Fruit fly (Drosophila melanogaster) whole organism, embryonic: ENCODE measurements around the gene CG13898.

ENCODE experiments used
- Antp ChIP-seq: fragments of 200-800 bp; sonication (Bioruptor generic); optimal IDR thresholded peaks from 3 replicates; lab custom pipeline; 2016; ENCODE audit warnings: missing biosample characterization, missing genetic modification characterization
- Atf3 ChIP-seq: fragments of 200-800 bp; sonication (Bioruptor generic); optimal IDR thresholded peaks from 3 replicates; lab custom pipeline; 2016; ENCODE audit warnings: missing biosample characterization, missing genetic modification characterization
- CG10147 ChIP-seq: fragments of 200-800 bp; sonication (Bioruptor generic); optimal IDR thresholded peaks from 2 replicates; lab custom pipeline; 2019; ENCODE audit warnings: missing biosample characterization, mild to moderate bottlenecking, missing genetic modification characterization, moderate library complexity
- CG10959 ChIP-seq: fragments of 200-800 bp; sonication (Bioruptor generic); IDR thresholded peaks from 2 replicates; pipeline ENCODE4 v1.3.6; 2022; ENCODE audit warnings: missing biosample characterization, missing genetic modification characterization
- CG12236 ChIP-seq: fragments of 200-800 bp; sonication (Bioruptor generic); optimal IDR thresholded peaks from 2 replicates; lab custom pipeline; 2016; ENCODE audit warnings: missing biosample characterization, missing genetic modification characterization
- CG13287 ChIP-seq: fragments of 200-800 bp; sonication (Bioruptor generic); IDR thresholded peaks from 2 replicates; pipeline ENCODE4 v1.3.6; 2022; ENCODE audit warnings: missing biosample characterization, missing genetic modification characterization; ENCODE audit not compliant: partially characterized antibody
- CG13624 ChIP-seq: fragments of 200-800 bp; sonication (Bioruptor generic); optimal IDR thresholded peaks from 2 replicates; lab custom pipeline; 2016; ENCODE audit warnings: missing biosample characterization, missing genetic modification characterization
- CG15696 ChIP-seq: fragments of 200-800 bp; sonication (Bioruptor generic); optimal IDR thresholded peaks from 2 replicates; lab custom pipeline; 2019; ENCODE audit warnings: missing biosample characterization, mild to moderate bottlenecking, missing genetic modification characterization, moderate library complexity
- CG17829 ChIP-seq: fragments of 200-800 bp; optimal IDR thresholded peaks from 2 replicates; lab custom pipeline; 2019; ENCODE audit warnings: missing biosample characterization, mild to moderate bottlenecking, missing genetic modification characterization, moderate library complexity
- CG1792 ChIP-seq: fragments of 200-800 bp; sonication (Bioruptor generic); optimal IDR thresholded peaks from 2 replicates; lab custom pipeline; 2016; ENCODE audit warnings: missing biosample characterization, missing genetic modification characterization
- CG2199 ChIP-seq: fragments of 200-800 bp; sonication (Bioruptor generic); IDR thresholded peaks from 3 replicates; pipeline ENCODE4 v1.3.6; 2022; ENCODE audit warnings: missing biosample characterization, missing genetic modification characterization
- CG2202 ChIP-seq: fragments of 200-800 bp; sonication (Bioruptor generic); optimal IDR thresholded peaks from 2 replicates; lab custom pipeline; 2018; ENCODE audit warnings: missing biosample characterization, mild to moderate bottlenecking, missing genetic modification characterization
- CG2712 ChIP-seq: fragments of 200-800 bp; optimal IDR thresholded peaks from 3 replicates; lab custom pipeline; 2019; ENCODE audit warnings: missing biosample characterization, mild to moderate bottlenecking, missing genetic modification characterization, moderate library complexity
- CG5180 ChIP-seq: fragments of 200-800 bp; sonication (Bioruptor generic); optimal IDR thresholded peaks from 3 replicates; lab custom pipeline; 2017; ENCODE audit warnings: missing biosample characterization, missing genetic modification characterization, mild to moderate bottlenecking, moderate library complexity, missing genetic modification reagents
- CG6689 ChIP-seq: fragments of 200-800 bp; sonication (Bioruptor generic); IDR thresholded peaks from 2 replicates; pipeline ENCODE4 v1.3.6; 2022; ENCODE audit warnings: missing biosample characterization, missing genetic modification characterization
- CG7928 ChIP-seq: fragments of 200-800 bp; sonication (Bioruptor generic); optimal IDR thresholded peaks from 2 replicates; lab custom pipeline; 2017; ENCODE audit warnings: missing biosample characterization, mild to moderate bottlenecking, missing genetic modification characterization
- CG8290 ChIP-seq, 3 experiments: fragments of 200-800 bp; sonication (Bioruptor generic); optimal IDR thresholded peaks; 2 replicates each; lab custom pipeline; 2016 to 2019; ENCODE audit warnings: missing biosample characterization in 3 of 3, missing genetic modification characterization in 3 of 3, mild to moderate bottlenecking in 2 of 3, moderate library complexity in 1 of 3
- CG8765 ChIP-seq: fragments of 200-800 bp; sonication (Bioruptor generic); IDR thresholded peaks from 2 replicates; pipeline ENCODE4 v1.3.6; 2022; ENCODE audit warnings: missing biosample characterization, missing genetic modification characterization
- Dll ChIP-seq: fragments of 200-800 bp; sonication (Bioruptor generic); IDR thresholded peaks from 4 replicates; pipeline ENCODE4 v1.3.6; 2022; ENCODE audit warnings: missing biosample characterization, missing genetic modification characterization; ENCODE audit not compliant: partially characterized antibody
- HLHmδ ChIP-seq: fragments of 200-800 bp; sonication (Bioruptor generic); optimal IDR thresholded peaks from 2 replicates; lab custom pipeline; 2018; ENCODE audit warnings: missing biosample characterization, mild to moderate bottlenecking, missing genetic modification characterization, moderate library complexity
- Hr51 ChIP-seq, 2 experiments: fragments of 200-800 bp; sonication (Bioruptor generic); optimal IDR thresholded peaks; 2 replicates in 1 of 2; 3 replicates in 1 of 2; lab custom pipeline; 2016 to 2018; ENCODE audit warnings: missing biosample characterization in 2 of 2, missing genetic modification characterization in 2 of 2, mild to moderate bottlenecking in 1 of 2, moderate library complexity in 1 of 2
- MBD-R2 ChIP-seq: fragments of 200-800 bp; sonication (Bioruptor generic); IDR thresholded peaks from 2 replicates; pipeline ENCODE4 v1.3.6; 2022; ENCODE audit warnings: missing biosample characterization, missing genetic modification characterization
- MTF-1 ChIP-seq: fragments of 200-800 bp; sonication (Bioruptor generic); optimal IDR thresholded peaks from 2 replicates; lab custom pipeline; 2018; ENCODE audit warnings: missing biosample characterization, mild to moderate bottlenecking, missing genetic modification characterization, borderline replicate concordance
- Med ChIP-seq: fragments of 200-800 bp; sonication (Bioruptor generic); peaks from one replicate; lab custom pipeline; 2016; ENCODE audit warnings: missing biosample characterization, missing genetic modification characterization, mild to moderate bottlenecking, inconsistent platforms, moderate library complexity
- Mrtf ChIP-seq: fragments of 200-800 bp; sonication (Bioruptor generic); IDR thresholded peaks from 3 replicates; pipeline ENCODE4 v1.3.6; 2022; ENCODE audit warnings: missing biosample characterization, missing genetic modification characterization
- Rx ChIP-seq: fragments of 200-800 bp; sonication (Bioruptor generic); IDR thresholded peaks from 2 replicates; pipeline ENCODE4 v1.3.6; 2022; ENCODE audit warnings: missing biosample characterization, missing genetic modification characterization
- Tbp ChIP-seq: fragments of >200 bp; optimal IDR thresholded peaks from 2 replicates; lab custom pipeline; 2018; ENCODE audit warnings: missing biosample characterization, missing genetic modification characterization
- Xrp1 ChIP-seq: fragments of 200-800 bp; sonication (Bioruptor generic); IDR thresholded peaks from 2 replicates; pipeline ENCODE4 v1.3.6; 2022; ENCODE audit warnings: missing biosample characterization, missing genetic modification characterization
- bsh ChIP-seq, 2 experiments: fragments of 200-800 bp; sonication (Bioruptor generic); optimal IDR thresholded peaks; 2 replicates each; lab custom pipeline; 2017 to 2018; ENCODE audit warnings: mild to moderate bottlenecking in 2 of 2, missing biosample characterization in 2 of 2, missing genetic modification characterization in 2 of 2, moderate library complexity in 1 of 2
- cato ChIP-seq: fragments of 200-800 bp; sonication (Bioruptor generic); optimal IDR thresholded peaks from 2 replicates; lab custom pipeline; 2016; ENCODE audit warnings: missing biosample characterization, missing genetic modification characterization, borderline replicate concordance
- dmrt11E ChIP-seq: fragments of 200-800 bp; sonication (Bioruptor generic); optimal IDR thresholded peaks from 3 replicates; lab custom pipeline; 2018; ENCODE audit warnings: missing biosample characterization, mild to moderate bottlenecking, missing genetic modification characterization, moderate library complexity
- dysf ChIP-seq: fragments of 200-800 bp; sonication (Bioruptor generic); IDR thresholded peaks from 3 replicates; pipeline ENCODE4 v1.3.6; 2022; ENCODE audit warnings: missing biosample characterization, missing genetic modification characterization
- exex ChIP-seq: fragments of 200-800 bp; sonication (Bioruptor generic); optimal IDR thresholded peaks from 4 replicates; lab custom pipeline; 2018; ENCODE audit warnings: missing biosample characterization, mild to moderate bottlenecking, missing genetic modification characterization, moderate library complexity
- fd102C ChIP-seq: fragments of 200-800 bp; sonication (Bioruptor generic); optimal IDR thresholded peaks from 2 replicates; lab custom pipeline; 2018; ENCODE audit warnings: missing biosample characterization, mild to moderate bottlenecking, missing genetic modification characterization, moderate library complexity
- gcm ChIP-seq: fragments of 200-800 bp; sonication (Bioruptor generic); optimal IDR thresholded peaks from 2 replicates; lab custom pipeline; 2019; ENCODE audit warnings: missing biosample characterization, mild to moderate bottlenecking, missing genetic modification characterization, moderate library complexity
- lola ChIP-seq, 3 experiments: fragments of >200 bp in 2 of 3; fragments of 200-800 bp in 1 of 3; sonication (Bioruptor generic) in 1 of 3; optimal IDR thresholded peaks; 2 replicates each; lab custom pipeline; 2017 to 2019; ENCODE audit warnings: missing biosample characterization in 3 of 3, missing genetic modification characterization in 3 of 3, mild to moderate bottlenecking in 1 of 3, moderate library complexity in 1 of 3
- lov ChIP-seq, 2 experiments: fragments of 200-800 bp in 1 of 2; fragments of >200 bp in 1 of 2; sonication (Bioruptor generic) in 1 of 2; IDR thresholded peaks in 1 of 2; optimal IDR thresholded peaks in 1 of 2; 2 replicates in 1 of 2; 3 replicates in 1 of 2; pipeline versions ENCODE4 v1.3.6 to Lab custom; 2017 to 2022; ENCODE audit warnings: missing biosample characterization in 1 of 2, missing genetic modification characterization in 1 of 2
- luna ChIP-seq: fragments of 200-800 bp; sonication (Bioruptor generic); optimal IDR thresholded peaks from 2 replicates; lab custom pipeline; 2016; ENCODE audit warnings: missing biosample characterization, missing genetic modification characterization
- mam ChIP-seq: fragments of 200-800 bp; sonication (Bioruptor generic); optimal IDR thresholded peaks from 3 replicates; lab custom pipeline; 2016; ENCODE audit warnings: missing biosample characterization, missing genetic modification characterization
- onecut ChIP-seq: fragments of 200-800 bp; sonication (Bioruptor generic); IDR thresholded peaks from 2 replicates; pipeline ENCODE4 v1.3.6; 2022; ENCODE audit warnings: missing biosample characterization, missing genetic modification characterization
- p53 ChIP-seq: fragments of 200-800 bp; sonication (Bioruptor generic); optimal IDR thresholded peaks from 2 replicates; lab custom pipeline; 2016; ENCODE audit warnings: missing biosample characterization, missing genetic modification characterization
- peb ChIP-seq: fragments of 200-800 bp; sonication (Bioruptor generic); IDR thresholded peaks from 2 replicates; pipeline ENCODE4 v1.3.6; 2022; ENCODE audit warnings: missing biosample characterization, missing genetic modification characterization
- prd ChIP-seq, 3 experiments: fragments of >200 bp in 2 of 3; fragments of 200-800 bp in 1 of 3; sonication (Bioruptor generic) in 1 of 3; optimal IDR thresholded peaks in 2 of 3; IDR thresholded peaks in 1 of 3; 2 replicates in 2 of 3; 3 replicates in 1 of 3; pipeline versions ENCODE4 v1.3.6 to Lab custom; 2017 to 2022; ENCODE audit warnings: missing biosample characterization in 1 of 3, missing genetic modification characterization in 1 of 3
- pum ChIP-seq: fragments of 200-800 bp; sonication (Bioruptor generic); optimal IDR thresholded peaks from 2 replicates; lab custom pipeline; 2016; ENCODE audit warnings: missing biosample characterization, missing genetic modification characterization
- row ChIP-seq: fragments of 200-800 bp; sonication (Bioruptor generic); IDR thresholded peaks from 3 replicates; pipeline ENCODE4 v1.3.6; 2022; ENCODE audit warnings: missing biosample characterization, missing genetic modification characterization
- tx ChIP-seq: fragments of 200-800 bp; sonication (Bioruptor generic); optimal IDR thresholded peaks from 2 replicates; lab custom pipeline; 2016; ENCODE audit warnings: missing biosample characterization, missing genetic modification characterization
- zen ChIP-seq: fragments of 200-800 bp; sonication (Bioruptor generic); optimal IDR thresholded peaks from 3 replicates; lab custom pipeline; 2018; ENCODE audit warnings: missing biosample characterization, mild to moderate bottlenecking, missing genetic modification characterization, moderate library complexity

Gene CG13898

dm6 chr3L:761733-762132, 42.1 kb downstream of the CG13898 start (continued):
- TF ChIP-seq zen (tag; lab: Kevin White, UChicago) = no peak
- TF ChIP-seq gcm (GFP tag; lab: Kevin White, UChicago) = no peak
- no peak for TF ChIP-seq p53 (GFP tag; lab: Kevin White, UChicago)
- no peak for TF ChIP-seq mam (GFP tag; lab: Kevin White, UChicago)
- TF ChIP-seq prd (optimal IDR thresholded peaks at IDR 0.05; lab: Kevin White, UChicago) = no peak
- 0 out of 3 replicates have a peak, but pooled peaks have one; percentile 8 for TF ChIP-seq prd (GFP tag; IDR thresholded peaks at IDR 0.05; lab: Robert Waterston, UW)

dm6 chr3L:760201-760600, 43.6 kb downstream of the CG13898 start:
- TF ChIP-seq CG5180 (GFP tag; lab: Kevin White, UChicago) (no peak), MTF-1 (GFP tag; lab: Kevin White, UChicago) (peak; percentile 27), pum (GFP tag; lab: Kevin White, UChicago) (peak; percentile 16), CG8765 (GFP tag; lab: Robert Waterston, UW) (peak; percentile 87), CG12236 (GFP tag; lab: Kevin White, UChicago) (no peak), exex (no peak), CG8290 (GFP tag; optimal IDR thresholded peaks at IDR 0.05; lab: Kevin White, UChicago) (no peak), CG8290 (tag; optimal IDR thresholded peaks at IDR 0.05; lab: Kevin White, UChicago) (peak in 1 of 2 experiments; percentile 7), CG10959 (GFP tag; lab: Robert Waterston, UW) (peak; percentile 62), CG2199 (peak; percentile 43; the same call in 1 of the 3 replicates), row (GFP tag; lab: Robert Waterston, UW) (0 out of 3 replicates have a peak, but pooled peaks have one; percentile 25), CG2202 (tag; lab: Kevin White, UChicago) (peak; percentile 16), cato (GFP tag; lab: Kevin White, UChicago) (no peak), CG1792 (GFP tag; lab: Kevin White, UChicago) (peak; percentile 11), CG13287 (no peak), Xrp1 (GFP tag; lab: Robert Waterston, UW) (peak; percentile 69), MBD-R2 (GFP tag; lab: Robert Waterston, UW) (no peak), Tbp (GFP tag; lab: Kevin White, UChicago) (no peak), tx (GFP tag; lab: Kevin White, UChicago) (no peak), Antp (peak; percentile 24), CG6689 (GFP tag; lab: Robert Waterston, UW) (peak; percentile 39), peb (no peak), dysf (GFP tag; lab: Robert Waterston, UW) (no peak), Dll (no peak), CG2712 (tag; lab: Kevin White, UChicago) (peak; percentile 64), bsh (GFP tag; optimal IDR thresholded peaks at IDR 0.05; lab: Kevin White, UChicago) (peak; percentile 21 to 62), Mrtf (GFP tag; lab: Robert Waterston, UW) (no peak), Atf3 (GFP tag; lab: Kevin White, UChicago) (peak; percentile 25), Rx (GFP tag; lab: Robert Waterston, UW) (0 out of 2 replicates have a peak, but pooled peaks have one; percentile 13), lola (GFP tag; optimal IDR thresholded peaks at IDR 0.05; lab: Kevin White, UChicago) (peak in 1 of 3 experiments; percentile 63), Hr51 (GFP tag; optimal IDR thresholded peaks at IDR 0.05; lab: Kevin White, UChicago) (no peak), CG17829 (tag; lab: Kevin White, UChicago) (peak; percentile 62), CG7928 (GFP tag; lab: Kevin White, UChicago) (no peak), CG13624 (GFP tag; lab: Kevin White, UChicago) (no peak), HLHmδ (GFP tag; lab: Kevin White, UChicago) (no peak), CG10147 (GFP tag; lab: Kevin White, UChicago) (no peak), Med (GFP tag; lab: Kevin White, UChicago) (peak; percentile 46), fd102C (GFP tag; lab: Kevin White, UChicago) (peak; percentile 89), onecut (no peak), lov (optimal IDR thresholded peaks at IDR 0.05; lab: Kevin White, UChicago) (no peak), lov (GFP tag; IDR thresholded peaks at IDR 0.05; lab: Robert Waterston, UW) (no peak; the same call in 2 of the 3 replicates), CG15696 (tag; lab: Kevin White, UChicago) (peak; percentile 82), luna (GFP tag; lab: Kevin White, UChicago) (no peak), dmrt11E (tag; lab: Kevin White, UChicago) (peak; percentile 72)
